Worm (Caenorhabditis elegans) whole organism, L1 larva: ENCODE data around the gene cyp-35A3.

ENCODE experiments used
- C04F5.9 ChIP-seq: sonication (generic microtip); optimal IDR thresholded peaks from 2 replicates; lab custom pipeline; 2016; ENCODE audit warnings: missing genetic modification characterization, missing compliant biosample characterization
- Y116A8C.19 ChIP-seq: sonication (generic microtip); optimal IDR thresholded peaks from 2 replicates; lab custom pipeline; 2016; ENCODE audit warnings: missing compliant biosample characterization, missing genetic modification characterization, borderline replicate concordance
- alr-1 ChIP-seq: fragments of 200-800 bp; sonication (Bioruptor generic); optimal IDR thresholded peaks from 2 replicates; lab custom pipeline; 2018; ENCODE audit warnings: borderline replicate concordance, mild to moderate bottlenecking, missing genetic modification characterization, missing compliant biosample characterization
- ama-1 ChIP-seq: fragments of 150-350 bp; optimal IDR thresholded peaks from 2 replicates; lab custom pipeline; 2014
- ceh-63 ChIP-seq: fragments of 200-800 bp; sonication (Bioruptor generic); optimal IDR thresholded peaks from 2 replicates; lab custom pipeline; 2018; ENCODE audit warnings: mild to moderate bottlenecking, missing genetic modification characterization, missing compliant biosample characterization
- ceh-90 ChIP-seq: sonication (generic microtip); optimal IDR thresholded peaks from 2 replicates; lab custom pipeline; 2016; ENCODE audit warnings: missing genetic modification characterization, missing compliant biosample characterization
- ces-1 ChIP-seq: fragments of 150-350 bp; optimal IDR thresholded peaks from 2 replicates; lab custom pipeline; 2014; ENCODE audit warnings: missing biosample characterization, missing genetic modification reagents, missing genetic modification characterization
- dpl-1 ChIP-seq, 3 experiments: fragments of 150-350 bp in 2 of 3; sonication (generic microtip) in 1 of 3; optimal IDR thresholded peaks; 2 replicates each; lab custom pipeline; 2014 to 2017; ENCODE audit warnings: missing biosample characterization in 3 of 3, missing genetic modification characterization in 3 of 3, missing genetic modification reagents in 3 of 3
- efl-1 ChIP-seq, 4 experiments: fragments of 150-350 bp; optimal IDR thresholded peaks in 3 of 4; peaks in 1 of 4; 1 replicate in 1 of 4; 2 replicates in 3 of 4; lab custom pipeline; 2014; ENCODE audit warnings: missing biosample characterization in 2 of 4, missing genetic modification characterization in 2 of 4, missing genetic modification reagents in 2 of 4
- elt-3 ChIP-seq, 6 experiments: fragments of 150-350 bp in 1 of 6; sonication (generic microtip); optimal IDR thresholded peaks; 2 replicates each; lab custom pipeline; 2017 to 2018; ENCODE audit warnings: missing biosample characterization in 6 of 6, missing genetic modification characterization in 6 of 6, inconsistent platforms in 1 of 6
- fkh-10 ChIP-seq: sonication (generic microtip); optimal IDR thresholded peaks from 2 replicates; lab custom pipeline; 2017; ENCODE audit warnings: missing biosample characterization, missing genetic modification reagents, missing genetic modification characterization
- fkh-8 ChIP-seq: sonication (generic microtip); optimal IDR thresholded peaks from 2 replicates; lab custom pipeline; 2016; ENCODE audit warnings: mild to moderate bottlenecking, missing genetic modification characterization, missing compliant biosample characterization
- fos-1 ChIP-seq: fragments of 150-350 bp; optimal IDR thresholded peaks from 2 replicates; lab custom pipeline; 2014; ENCODE audit warnings: missing biosample characterization, missing genetic modification characterization
- hlh-4 ChIP-seq: sonication (generic microtip); optimal IDR thresholded peaks from 2 replicates; lab custom pipeline; 2016; ENCODE audit warnings: mild to moderate bottlenecking, missing genetic modification characterization, missing compliant biosample characterization
- hpl-2 ChIP-seq: fragments of 150-350 bp; optimal IDR thresholded peaks from 2 replicates; lab custom pipeline; 2014; ENCODE audit warnings: missing biosample characterization, missing genetic modification reagents, missing genetic modification characterization
- isw-1 ChIP-seq: fragments of 200-800 bp; sonication (Bioruptor generic); IDR thresholded peaks from 2 replicates; pipeline ENCODE4 v1.3.6; 2022; ENCODE audit warnings: missing genetic modification characterization, missing compliant biosample characterization
- jun-1 ChIP-seq: fragments of 150-350 bp; optimal IDR thresholded peaks from 2 replicates; lab custom pipeline; 2014; ENCODE audit warnings: missing biosample characterization, missing genetic modification reagents, missing genetic modification characterization
- lin-15B ChIP-seq: fragments of 150-350 bp; sonication (generic microtip); optimal IDR thresholded peaks from 3 replicates; lab custom pipeline; 2014; ENCODE audit warnings: missing biosample characterization, missing genetic modification characterization
- lir-3 ChIP-seq: sonication (generic microtip); optimal IDR thresholded peaks from 2 replicates; lab custom pipeline; 2016; ENCODE audit warnings: mild to moderate bottlenecking, missing genetic modification characterization, moderate library complexity, missing compliant biosample characterization; ENCODE audit not compliant: poor library complexity
- lsy-2 ChIP-seq, 2 experiments: fragments of 150-350 bp; optimal IDR thresholded peaks; 2 replicates each; lab custom pipeline; 2014; ENCODE audit warnings: missing biosample characterization in 2 of 2, missing genetic modification characterization in 2 of 2
- mef-2 ChIP-seq: fragments of 150-350 bp; optimal IDR thresholded peaks from 2 replicates; lab custom pipeline; 2014; ENCODE audit warnings: missing biosample characterization, missing genetic modification characterization
- mep-1 ChIP-seq: fragments of 150-350 bp; optimal IDR thresholded peaks from 2 replicates; lab custom pipeline; 2014; ENCODE audit warnings: missing biosample characterization, missing genetic modification characterization
- nhr-12 ChIP-seq: sonication (generic microtip); optimal IDR thresholded peaks from 2 replicates; lab custom pipeline; 2017; ENCODE audit warnings: missing biosample characterization, missing genetic modification characterization
- nhr-20 ChIP-seq: sonication (generic microtip); optimal IDR thresholded peaks from 2 replicates; lab custom pipeline; 2016; ENCODE audit warnings: mild to moderate bottlenecking, missing genetic modification characterization, missing compliant biosample characterization
- nhr-237 ChIP-seq: fragments of 150-350 bp; optimal IDR thresholded peaks from 2 replicates; lab custom pipeline; 2014; ENCODE audit warnings: missing biosample characterization, missing genetic modification characterization
- nhr-28 ChIP-seq: fragments of 150-350 bp; optimal IDR thresholded peaks from 2 replicates; lab custom pipeline; 2014; ENCODE audit warnings: missing biosample characterization, missing genetic modification characterization
- nhr-47 ChIP-seq: sonication (generic microtip); optimal IDR thresholded peaks from 2 replicates; lab custom pipeline; 2016; ENCODE audit warnings: mild to moderate bottlenecking, missing genetic modification characterization, moderate library complexity, missing compliant biosample characterization
- nhr-71 ChIP-seq: sonication (generic microtip); optimal IDR thresholded peaks from 2 replicates; lab custom pipeline; 2016; ENCODE audit warnings: mild to moderate bottlenecking, missing genetic modification characterization, moderate library complexity, missing compliant biosample characterization
- nhr-76 ChIP-seq: sonication (generic microtip); optimal IDR thresholded peaks from 2 replicates; lab custom pipeline; 2017; ENCODE audit warnings: missing biosample characterization, missing genetic modification characterization
- pag-3 ChIP-seq: sonication (generic microtip); optimal IDR thresholded peaks from 2 replicates; lab custom pipeline; 2017; ENCODE audit warnings: missing genetic modification characterization, mild to moderate bottlenecking, missing compliant biosample characterization, antibody characterized with exemption, borderline replicate concordance; ENCODE audit not compliant: insufficient read depth
- pax-3 ChIP-seq: fragments of 200-800 bp; sonication (Bioruptor generic); optimal IDR thresholded peaks from 2 replicates; lab custom pipeline; 2018; ENCODE audit warnings: mild to moderate bottlenecking, missing genetic modification characterization, moderate library complexity, missing compliant biosample characterization
- skn-1 ChIP-seq: fragments of 150-350 bp; optimal IDR thresholded peaks from 2 replicates; lab custom pipeline; 2014; ENCODE audit warnings: missing biosample characterization, missing genetic modification characterization
- swsn-7 ChIP-seq: sonication (generic microtip); optimal IDR thresholded peaks from 2 replicates; lab custom pipeline; 2016; ENCODE audit warnings: missing genetic modification characterization, missing compliant biosample characterization
- unc-30 ChIP-seq: sonication (generic microtip); optimal IDR thresholded peaks from 2 replicates; lab custom pipeline; 2017; ENCODE audit warnings: missing biosample characterization, missing genetic modification characterization
- unc-62 ChIP-seq: fragments of 150-350 bp; optimal IDR thresholded peaks from 2 replicates; lab custom pipeline; 2014; ENCODE audit warnings: missing biosample characterization, missing genetic modification reagents, missing genetic modification characterization
- unc-98 ChIP-seq: fragments of 200-800 bp; sonication (Bioruptor generic); IDR thresholded peaks from 2 replicates; pipeline ENCODE4 v1.3.6; 2022; ENCODE audit warnings: missing genetic modification characterization, missing compliant biosample characterization
- zag-1 ChIP-seq: fragments of 150-350 bp; optimal IDR thresholded peaks from 2 replicates; lab custom pipeline; 2014; ENCODE audit warnings: missing biosample characterization, missing genetic modification characterization
- zip-4 ChIP-seq: fragments of 200-800 bp; sonication (Bioruptor generic); optimal IDR thresholded peaks from 2 replicates; lab custom pipeline; 2018; ENCODE audit warnings: mild to moderate bottlenecking, missing genetic modification characterization, moderate library complexity, missing compliant biosample characterization

cyp-35A3 gene

DNA sequence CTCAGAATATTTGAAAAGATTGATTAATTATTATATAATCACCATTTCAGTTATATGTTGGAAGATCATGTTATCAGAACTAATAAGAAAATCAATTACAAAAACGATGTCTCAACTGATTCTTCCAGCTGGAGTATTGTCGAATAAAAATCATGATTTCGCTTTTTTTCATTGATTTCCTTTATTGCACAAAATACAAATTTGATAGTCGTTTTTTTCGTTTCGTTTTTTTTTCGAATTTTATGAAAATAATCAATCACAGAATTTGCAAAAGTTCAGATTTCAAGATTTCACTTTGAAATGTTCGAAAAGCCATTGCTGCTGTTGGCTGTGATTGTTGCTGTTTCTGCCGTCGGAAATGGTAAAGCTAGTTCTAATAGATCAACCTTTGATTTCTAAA, 13.4 kb downstream of the cyp-35A3 start, which contains the start of gene C49G7.13:
TSS of gene C49G7.13 (plus strand) at position 301 of the 400 bp plus-strand sequence.
- TF ChIP-seq nhr-12 (tag; lab: Kevin White, UChicago) (no peak), swsn-7 (tag; lab: Kevin White, UChicago) (no peak), pag-3 (no peak), hpl-2 (GFP tag; lab: Kevin White, UChicago) (no peak), lir-3 (tag; lab: Kevin White, UChicago) (no peak), ceh-90 (tag; lab: Kevin White, UChicago) (no peak), ceh-63 (GFP tag; lab: Kevin White, UChicago) (no peak), mef-2 (tag; lab: Kevin White, UChicago) (no peak), unc-98 (no peak), jun-1 (tag; lab: Kevin White, UChicago) (no peak), ama-1 (lab: Kevin White, UChicago) (no peak), Y116A8C.19 (tag; lab: Kevin White, UChicago) (no peak), nhr-28 (tag; lab: Kevin White, UChicago) (no peak), nhr-47 (no peak), ces-1 (no peak), lin-15B (tag; lab: Kevin White, UChicago) (no peak), alr-1 (no peak), hlh-4 (no peak), mep-1 (no peak)
- TF ChIP-seq, all 84 proteins: peak for 0

DNA sequence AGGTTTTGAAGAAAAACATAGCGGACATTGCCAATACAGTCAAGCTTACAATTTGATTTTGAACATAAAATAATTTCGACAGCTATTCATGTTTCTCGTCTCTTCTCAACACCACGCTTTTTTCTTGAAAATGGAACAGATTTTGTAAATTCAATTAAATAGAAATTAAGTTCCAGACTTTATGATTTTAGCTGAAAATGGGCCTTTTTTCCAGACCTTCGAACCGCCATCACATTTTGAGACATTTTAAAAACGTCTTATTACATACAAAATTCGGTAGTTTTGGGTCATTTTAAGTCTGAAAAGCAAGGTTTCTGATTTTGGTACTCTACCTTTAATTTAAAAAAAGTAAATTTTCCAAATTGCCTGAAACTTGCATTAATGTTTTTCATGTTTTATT, 15.7 kb downstream of the cyp-35A3 start, which contains the start of gene C49G7.12:
TSS of gene C49G7.12 (plus strand) at position 301 of the 400 bp plus-strand sequence.
- TF ChIP-seq C04F5.9 (tag; lab: Kevin White, UChicago) (no peak), efl-1 (optimal IDR thresholded peaks at IDR 0.05; lab: Kevin White, UChicago) (no peak), efl-1 (GFP tag; optimal IDR thresholded peaks at IDR 0.05 in 1 of 2; lab: Kevin White, UChicago) (peak in 1 of 2 experiments; percentile 56), unc-30 (tag; lab: Kevin White, UChicago) (no peak), pax-3 (tag; lab: Kevin White, UChicago) (no peak), nhr-76 (tag; lab: Kevin White, UChicago) (no peak), fos-1 (no peak), hpl-2 (GFP tag; lab: Kevin White, UChicago) (no peak)

DNA sequence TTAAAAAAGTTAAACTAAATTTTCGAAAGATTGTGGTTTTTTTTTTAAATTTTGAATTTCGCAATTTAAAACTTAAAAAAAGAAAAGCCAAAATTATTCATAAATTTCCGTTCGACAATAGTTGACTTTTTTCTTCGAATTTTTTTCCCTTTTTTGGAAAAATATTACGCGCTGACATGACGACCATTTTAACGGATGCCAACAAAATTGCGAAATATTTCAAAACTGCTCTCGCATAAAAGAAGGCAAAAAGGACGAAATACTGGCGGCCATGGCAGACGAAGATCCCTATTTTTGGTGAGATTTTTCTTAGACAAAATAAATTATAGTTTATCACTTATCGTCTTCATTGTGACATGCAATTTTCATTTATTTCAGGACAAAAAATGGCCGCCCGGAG, 16.1 kb downstream of the cyp-35A3 start:
- TF ChIP-seq efl-1 (optimal IDR thresholded peaks at IDR 0.05; lab: Kevin White, UChicago) (no peak), efl-1 (GFP tag; optimal IDR thresholded peaks at IDR 0.05 in 1 of 2; lab: Kevin White, UChicago) (peak in 1 of 2 experiments; percentile 64), nhr-20 (tag; lab: Kevin White, UChicago) (no peak)
- TF ChIP-seq, all 84 proteins: peak for 1

DNA sequence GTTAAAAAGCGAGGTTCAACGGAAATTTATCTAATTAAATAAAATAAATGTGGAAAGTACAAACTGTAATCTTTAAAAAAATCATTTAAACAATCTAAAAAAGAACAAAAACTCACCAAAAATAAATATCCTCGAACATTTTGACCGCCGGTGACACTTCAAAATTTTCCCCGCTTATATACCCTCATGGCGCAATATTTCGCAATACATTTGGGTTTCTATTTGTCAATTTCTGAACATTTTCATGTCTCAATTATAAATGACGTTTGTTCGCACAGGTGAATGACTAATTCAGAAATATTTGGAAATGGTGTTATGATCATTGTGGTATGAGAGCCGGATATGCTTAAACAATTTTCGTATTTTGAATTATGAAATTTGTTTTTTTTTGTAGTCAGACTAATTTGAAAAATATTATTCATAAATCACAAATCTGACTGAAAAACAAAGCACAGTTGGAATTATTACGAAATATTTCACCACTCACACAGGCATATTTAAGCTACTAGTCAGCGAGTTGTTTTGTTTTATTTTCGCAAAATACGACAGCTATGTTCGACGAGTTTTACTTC, 19.5 kb downstream of the cyp-35A3 start, which contains the start of the genes C49G7.10 and irg-2:
TSS of gene C49G7.10 (minus strand) at position 169 of the 572 bp plus-strand sequence.
TSS of gene irg-2 (plus strand) at position 329 of the 572 bp plus-strand sequence.
- TF ChIP-seq unc-62 = no peak
- peak in 1 of 2 experiments; percentile 1 for TF ChIP-seq efl-1 (optimal IDR thresholded peaks at IDR 0.05; lab: Kevin White, UChicago)
- peak; percentile 20 to 90 for TF ChIP-seq efl-1 (GFP tag; optimal IDR thresholded peaks at IDR 0.05 in 1 of 2; lab: Kevin White, UChicago)
- TF ChIP-seq fkh-8 (tag; lab: Kevin White, UChicago) = peak; percentile 46
- 0 out of 2 replicates have a peak, but pooled peaks have one; percentile 3 for TF ChIP-seq isw-1 (GFP tag; lab: Robert Waterston, UW)
- peak; percentile 19 for TF ChIP-seq ceh-90 (tag; lab: Kevin White, UChicago)
- no peak for TF ChIP-seq fkh-10 (GFP tag; lab: Kevin White, UChicago)
- TF ChIP-seq lsy-2 (tag; optimal IDR thresholded peaks at IDR 0.05; lab: Kevin White, UChicago) = peak in 1 of 2 experiments; percentile 35
- TF ChIP-seq nhr-71 (tag; lab: Kevin White, UChicago) = peak; percentile 57
- TF ChIP-seq dpl-1 (GFP tag; optimal IDR thresholded peaks at IDR 0.05; lab: Kevin White, UChicago) = no peak
- TF ChIP-seq skn-1 (tag; lab: Kevin White, UChicago) = peak; percentile 20
- peak; percentile 7 for TF ChIP-seq zag-1
- TF ChIP-seq zip-4 = peak; percentile 99
- peak; percentile 27 for TF ChIP-seq nhr-47
- no peak for TF ChIP-seq elt-3 (tag; optimal IDR thresholded peaks at IDR 0.05; lab: Kevin White, UChicago)
- TF ChIP-seq nhr-237 (tag; lab: Kevin White, UChicago) = peak; percentile 10
- no peak for TF ChIP-seq nhr-76 (tag; lab: Kevin White, UChicago)
- no peak for TF ChIP-seq Y116A8C.19 (tag; lab: Kevin White, UChicago)
